Worm (Caenorhabditis elegans) whole organism, midembryonic: ENCODE data around the gene C45G9.9.

ENCODE experiments used
- T22C8.4 ChIP-seq: fragments of 200-800 bp; sonication (Bioruptor generic); IDR thresholded peaks from 2 replicates; pipeline ENCODE4 v1.3.6; 2022; ENCODE audit warnings: missing genetic modification characterization, missing compliant biosample characterization
- cog-1 ChIP-seq: sonication (generic microtip); optimal IDR thresholded peaks from 2 replicates; lab custom pipeline; 2016; ENCODE audit warnings: missing genetic modification characterization, missing compliant biosample characterization
- flt-1 ChIP-seq: fragments of 200-800 bp; sonication (Bioruptor generic); IDR thresholded peaks from 2 replicates; pipeline ENCODE4 v1.3.6; 2022; ENCODE audit warnings: missing genetic modification characterization, missing compliant biosample characterization
- klf-2 ChIP-seq: fragments of 200-800 bp; sonication (Bioruptor generic); conservative IDR thresholded peaks from 2 replicates; pipeline ENCODE4 v1.3.6; 2022; ENCODE audit warnings: missing genetic modification reagents, missing genetic modification characterization, missing compliant biosample characterization
- med-1 ChIP-seq: sonication (generic microtip); optimal IDR thresholded peaks from 2 replicates; lab custom pipeline; 2017; ENCODE audit warnings: missing genetic modification characterization, mild to moderate bottlenecking, missing compliant biosample characterization, antibody characterized with exemption, missing genetic modification reagents; ENCODE audit not compliant: insufficient read depth
- ref-1 ChIP-seq: fragments of 200-800 bp; sonication (Bioruptor generic); conservative IDR thresholded peaks from 2 replicates; pipeline ENCODE4 v1.3.6; 2022; ENCODE audit warnings: missing genetic modification reagents, missing genetic modification characterization, missing compliant biosample characterization
- tab-1 ChIP-seq: fragments of 200-800 bp; sonication (Bioruptor generic); IDR thresholded peaks from 2 replicates; pipeline ENCODE4 v1.3.6; 2022; ENCODE audit warnings: missing genetic modification characterization, missing compliant biosample characterization
- ztf-29 ChIP-seq: fragments of 200-800 bp; sonication (Bioruptor generic); IDR thresholded peaks from 2 replicates; pipeline ENCODE4 v1.3.6; 2022; ENCODE audit warnings: missing genetic modification reagents, missing genetic modification characterization, missing compliant biosample characterization

DNA sequence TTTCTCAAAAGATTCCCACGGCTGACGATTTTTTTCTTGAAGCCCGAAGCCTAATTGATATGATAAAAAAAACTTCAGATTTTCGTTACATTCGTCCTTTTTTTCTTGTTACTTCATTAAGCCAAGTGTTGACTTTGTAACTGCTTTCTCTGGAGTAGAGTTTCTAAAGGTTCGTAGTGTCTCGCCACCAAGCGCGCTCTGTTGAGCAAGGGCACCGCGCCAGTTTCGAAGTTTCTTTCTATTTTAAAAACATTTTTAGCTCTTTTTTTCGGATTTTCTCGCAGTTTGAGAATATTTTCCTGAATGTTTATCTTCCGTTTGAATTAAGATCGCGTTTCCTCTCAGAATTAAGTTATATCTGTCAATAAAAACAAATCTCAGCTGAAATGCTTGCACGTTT is 21.0 kb upstream of the C45G9.9 start:
- TF ChIP-seq klf-2 (GFP tag; lab: Robert Waterston, UW): no peak
- no peak for TF ChIP-seq flt-1 (GFP tag; lab: Robert Waterston, UW)
- no peak for TF ChIP-seq cog-1 (tag; lab: Kevin White, UChicago)
- TF ChIP-seq tab-1: no peak
- TF ChIP-seq T22C8.4 (GFP tag; lab: Robert Waterston, UW): no peak
- TF ChIP-seq ztf-29: no peak
- no peak for TF ChIP-seq ref-1 (GFP tag; lab: Robert Waterston, UW)
- TF ChIP-seq med-1: no peak
